Fruit fly (Drosophila melanogaster): ENCODE data around the gene Rpn10.

The Rpn10 gene

dm6 chr3L:21568848-21569372 is 32.1 kb downstream of the Rpn10 start, which contains the start of the genes CRIF and SMC5 (continued):
- TF ChIP-seq Lpt (GFP tag; optimal IDR thresholded peaks at IDR 0.05), result no peak
- peak; percentile 53 for TF ChIP-seq cyc (GFP tag; optimal IDR thresholded peaks at IDR 0.05)
- no peak for TF ChIP-seq achi (GFP tag; optimal IDR thresholded peaks at IDR 0.05)
- TF ChIP-seq CG10631 (GFP tag; optimal IDR thresholded peaks at IDR 0.05), result peak; percentile 60
- TF ChIP-seq fd85E (GFP tag; optimal IDR thresholded peaks at IDR 0.05), result no peak
- no peak for TF ChIP-seq CG16779 (tag; optimal IDR thresholded peaks at IDR 0.05)
- no peak for TF ChIP-seq CG34406 (GFP tag; optimal IDR thresholded peaks at IDR 0.05)
- peak; percentile 63 for TF ChIP-seq acj6 (GFP tag; optimal IDR thresholded peaks at IDR 0.05)

dm6 chr3L:21573831-21574230 is 37.0 kb downstream of the Rpn10 start, which contains the start of gene EMC10:
EMC10 (plus strand) TSS chr3L:21574131.
- TF ChIP-seq CG16779 (tag; optimal IDR thresholded peaks at IDR 0.05), result no peak

- TF ChIP-seq CG9139 (GFP tag; optimal IDR thresholded peaks at IDR 0.05), result no peak
- TF ChIP-seq esn (GFP tag; optimal IDR thresholded peaks at IDR 0.05), result peak; percentile 27
Measured at dm6 chr3L:21574296-21574745, 37.5 kb downstream of the Rpn10 start.

dm6 chr3L:21581984-21582383 is 45.2 kb downstream of the Rpn10 start:
- TF ChIP-seq CG6792 (GFP tag; optimal IDR thresholded peaks at IDR 0.05), result peak; percentile 10
- TF ChIP-seq CG34406 (GFP tag; optimal IDR thresholded peaks at IDR 0.05), result peak; percentile 11
- TF ChIP-seq Sox102F (GFP tag; optimal IDR thresholded peaks at IDR 0.05), result no peak
- peak; percentile 35 for TF ChIP-seq Sox15 (GFP tag; optimal IDR thresholded peaks at IDR 0.05)
- no peak for TF ChIP-seq spab (GFP tag; optimal IDR thresholded peaks at IDR 0.05)
- peak; percentile 29 for TF ChIP-seq CG10669 (GFP tag; optimal IDR thresholded peaks at IDR 0.05)
- TF ChIP-seq Lpt (GFP tag; optimal IDR thresholded peaks at IDR 0.05), result no peak
- TF ChIP-seq Eip75B (GFP tag; optimal IDR thresholded peaks at IDR 0.05), result peak; percentile 1
- no peak for TF ChIP-seq CG8319 (GFP tag; optimal IDR thresholded peaks at IDR 0.05)
- TF ChIP-seq Eip93F (GFP tag; optimal IDR thresholded peaks at IDR 0.05), result no peak
- TF ChIP-seq vri (GFP tag; optimal IDR thresholded peaks at IDR 0.05), result no peak
- peak; percentile 4 for TF ChIP-seq achi (GFP tag; optimal IDR thresholded peaks at IDR 0.05)
- no peak for TF ChIP-seq CG16779 (tag; optimal IDR thresholded peaks at IDR 0.05)
- TF ChIP-seq esn (GFP tag; optimal IDR thresholded peaks at IDR 0.05), result peak; percentile 55
- no peak for TF ChIP-seq Gug (GFP tag; IDR thresholded peaks at IDR 0.05)
- peak in 1 of 2 experiments; percentile 7 for TF ChIP-seq ss (GFP tag; optimal IDR thresholded peaks at IDR 0.05)
- peak; percentile 3 for TF ChIP-seq CG9139 (GFP tag; optimal IDR thresholded peaks at IDR 0.05)
- no peak for TF ChIP-seq CG6854 (GFP tag; optimal IDR thresholded peaks at IDR 0.05)
- TF ChIP-seq dac (GFP tag; optimal IDR thresholded peaks at IDR 0.05), result no peak
- TF ChIP-seq CG8632 (GFP tag; optimal IDR thresholded peaks at IDR 0.05), result peak; percentile 31
- TF ChIP-seq net (GFP tag; optimal IDR thresholded peaks at IDR 0.05), result no peak
- TF ChIP-seq CG3919 (GFP tag; optimal IDR thresholded peaks at IDR 0.05), result peak; percentile 2
- no peak for TF ChIP-seq CG7368 (GFP tag; optimal IDR thresholded peaks at IDR 0.05)
- peak; percentile 34 for TF ChIP-seq topi (GFP tag; optimal IDR thresholded peaks at IDR 0.05)
- TF ChIP-seq CG15336 (GFP tag; IDR thresholded peaks at IDR 0.05), result no peak
- no peak for TF ChIP-seq CG11294 (GFP tag; IDR thresholded peaks at IDR 0.05)
- TF ChIP-seq Ets21C (GFP tag; optimal IDR thresholded peaks at IDR 0.05), result no peak
- TF ChIP-seq CG10631 (GFP tag; optimal IDR thresholded peaks at IDR 0.05), result peak; percentile 24
- TF ChIP-seq Smox (GFP tag; optimal IDR thresholded peaks at IDR 0.05), result peak; percentile 27
- TF ChIP-seq CG32006 (GFP tag; optimal IDR thresholded peaks at IDR 0.05), result no peak
- no peak for TF ChIP-seq CG1621 (tag; optimal IDR thresholded peaks at IDR 0.05)
- no peak for TF ChIP-seq Hr4 (GFP tag; optimal IDR thresholded peaks at IDR 0.05)
- TF ChIP-seq Ets96B (tag; optimal IDR thresholded peaks at IDR 0.05), result peak; percentile 28
- TF ChIP-seq CG6276 (GFP tag; optimal IDR thresholded peaks at IDR 0.05), result no peak
- TF ChIP-seq Blimp-1 (GFP tag; optimal IDR thresholded peaks at IDR 0.05), result no peak
- no peak for TF ChIP-seq Sox14 (GFP tag; optimal IDR thresholded peaks at IDR 0.05)
- TF ChIP-seq CG3032 (tag; optimal IDR thresholded peaks at IDR 0.05), result peak; percentile 17
- no peak for TF ChIP-seq lz (GFP tag; optimal IDR thresholded peaks at IDR 0.05)
- TF ChIP-seq Met (GFP tag; optimal IDR thresholded peaks at IDR 0.05), result peak; percentile 28
- peak; percentile 74 for TF ChIP-seq svp (GFP tag)
- no peak for TF ChIP-seq CG31627 (GFP tag; optimal IDR thresholded peaks at IDR 0.05)
- no peak for TF ChIP-seq CG6163 (GFP tag; IDR thresholded peaks at IDR 0.05)

Data from whole organism, prepupa.